Worm (Caenorhabditis elegans): ENCODE data around the gene R10D12.7.

Gene R10D12.7

DNA sequence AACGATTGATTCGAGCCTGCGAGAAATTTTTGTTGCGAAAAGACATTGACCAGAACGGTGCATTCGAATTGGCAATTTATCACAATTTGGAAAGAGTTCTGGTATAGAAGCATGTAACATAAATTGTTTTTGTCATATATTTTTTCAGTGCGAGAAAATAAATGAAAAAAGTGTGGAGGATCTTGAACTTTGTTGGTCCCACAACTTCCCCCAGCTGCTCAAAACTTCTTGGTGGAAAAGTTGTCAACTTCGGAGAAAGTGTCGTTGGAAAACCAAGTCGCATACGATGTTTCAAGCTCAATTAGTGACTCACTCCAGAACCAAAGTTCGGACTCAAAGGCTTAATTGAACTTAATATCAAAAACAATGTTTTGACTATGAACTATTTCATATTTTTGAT is 17.9 kb upstream of the R10D12.7 start:
- no peak for TF ChIP-seq sea-1 (GFP tag; conservative IDR thresholded peaks at IDR 0.05)
- no peak for TF ChIP-seq tra-4 (tag; optimal IDR thresholded peaks at IDR 0.05)
- TF ChIP-seq F13C5.2 (tag; optimal IDR thresholded peaks at IDR 0.05) = no peak
- TF ChIP-seq ceh-13 (GFP tag; optimal IDR thresholded peaks at IDR 0.05) = no peak
- no peak for TF ChIP-seq ets-7 (tag; optimal IDR thresholded peaks at IDR 0.05)
- TF ChIP-seq tbx-37 (GFP tag; conservative IDR thresholded peaks at IDR 0.05) = no peak
- TF ChIP-seq hmg-4 (GFP tag; optimal IDR thresholded peaks at IDR 0.05) = no peak
- TF ChIP-seq hmbx-1 (tag; optimal IDR thresholded peaks at IDR 0.05) = no peak
- TF ChIP-seq scrt-1 (GFP tag; IDR thresholded peaks at IDR 0.05) = no peak
- TF ChIP-seq flt-1 (GFP tag; IDR thresholded peaks at IDR 0.05) = no peak
- TF ChIP-seq hnd-1 (tag; optimal IDR thresholded peaks at IDR 0.05) = no peak
- no peak for TF ChIP-seq tbx-11 (GFP tag; IDR thresholded peaks at IDR 0.05)
- no peak for TF ChIP-seq ceh-36 (tag; optimal IDR thresholded peaks at IDR 0.05)

ce11 chrV:13934545-13934944 is 15.3 kb upstream of the R10D12.7 start, which contains the start of gene R10D12.1:
Gene R10D12.1 (minus strand): TSS chrV:13934645.
- no peak for TF ChIP-seq pes-1 (GFP tag; IDR thresholded peaks at IDR 0.05)
- no peak for TF ChIP-seq ceh-36 (tag; optimal IDR thresholded peaks at IDR 0.05)
- no peak for TF ChIP-seq hnd-1 (tag; optimal IDR thresholded peaks at IDR 0.05)
- no peak for TF ChIP-seq aly-1 (tag; optimal IDR thresholded peaks at IDR 0.05)
- TF ChIP-seq ets-7 (tag; optimal IDR thresholded peaks at IDR 0.05) = no peak
- TF ChIP-seq scrt-1 (GFP tag; IDR thresholded peaks at IDR 0.05) = no peak
- no peak for TF ChIP-seq hmbx-1 (tag; optimal IDR thresholded peaks at IDR 0.05)
- no peak for TF ChIP-seq ama-1 (optimal IDR thresholded peaks at IDR 0.05)
- TF ChIP-seq ceh-13 (GFP tag; optimal IDR thresholded peaks at IDR 0.05) = no peak
- TF ChIP-seq sea-1 (GFP tag; conservative IDR thresholded peaks at IDR 0.05) = no peak
- TF ChIP-seq tra-4 (tag; optimal IDR thresholded peaks at IDR 0.05) = no peak
- no peak for TF ChIP-seq tbx-37 (GFP tag; conservative IDR thresholded peaks at IDR 0.05)
- TF ChIP-seq tbx-11 (GFP tag; IDR thresholded peaks at IDR 0.05) = no peak
- TF ChIP-seq hmg-4 (GFP tag; optimal IDR thresholded peaks at IDR 0.05) = no peak
- no peak for TF ChIP-seq flt-1 (GFP tag; IDR thresholded peaks at IDR 0.05)
- no peak for TF ChIP-seq F13C5.2 (tag; optimal IDR thresholded peaks at IDR 0.05)
- TF ChIP-seq B0310.2 (tag; optimal IDR thresholded peaks at IDR 0.05) = no peak

DNA sequence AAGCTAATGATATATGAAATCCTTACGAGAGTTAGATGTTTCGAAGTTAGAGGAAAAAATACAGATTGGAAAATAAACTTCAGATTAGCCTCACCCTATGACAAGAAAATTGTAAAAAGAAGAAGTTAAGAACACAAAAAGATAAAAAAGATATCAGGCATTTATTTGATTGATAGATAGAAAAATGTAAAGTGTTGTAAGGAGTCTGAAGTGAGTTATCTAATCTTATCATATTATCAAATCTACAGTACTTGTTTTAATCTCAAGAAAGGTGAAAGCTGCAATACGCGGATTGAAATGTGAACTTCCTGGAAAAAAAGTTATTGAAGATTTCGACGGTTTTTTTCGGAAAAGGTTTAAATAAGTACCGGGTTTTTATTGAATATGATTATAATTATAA is 14.4 kb upstream of the R10D12.7 start:
- TF ChIP-seq F13C5.2 (tag; optimal IDR thresholded peaks at IDR 0.05) (no peak), tbx-37 (GFP tag; conservative IDR thresholded peaks at IDR 0.05) (no peak), tbx-11 (GFP tag; IDR thresholded peaks at IDR 0.05) (no peak), flt-1 (GFP tag; IDR thresholded peaks at IDR 0.05) (no peak), hmbx-1 (tag; optimal IDR thresholded peaks at IDR 0.05) (no peak), ceh-13 (GFP tag; optimal IDR thresholded peaks at IDR 0.05) (no peak), sea-1 (GFP tag; conservative IDR thresholded peaks at IDR 0.05) (no peak), hnd-1 (tag; optimal IDR thresholded peaks at IDR 0.05) (no peak), ceh-36 (tag; optimal IDR thresholded peaks at IDR 0.05) (no peak), hmg-4 (GFP tag; optimal IDR thresholded peaks at IDR 0.05) (no peak), tra-4 (tag; optimal IDR thresholded peaks at IDR 0.05) (no peak), ets-7 (tag; optimal IDR thresholded peaks at IDR 0.05) (no peak), ama-1 (optimal IDR thresholded peaks at IDR 0.05) (no peak), scrt-1 (GFP tag; IDR thresholded peaks at IDR 0.05) (no peak)

DNA sequence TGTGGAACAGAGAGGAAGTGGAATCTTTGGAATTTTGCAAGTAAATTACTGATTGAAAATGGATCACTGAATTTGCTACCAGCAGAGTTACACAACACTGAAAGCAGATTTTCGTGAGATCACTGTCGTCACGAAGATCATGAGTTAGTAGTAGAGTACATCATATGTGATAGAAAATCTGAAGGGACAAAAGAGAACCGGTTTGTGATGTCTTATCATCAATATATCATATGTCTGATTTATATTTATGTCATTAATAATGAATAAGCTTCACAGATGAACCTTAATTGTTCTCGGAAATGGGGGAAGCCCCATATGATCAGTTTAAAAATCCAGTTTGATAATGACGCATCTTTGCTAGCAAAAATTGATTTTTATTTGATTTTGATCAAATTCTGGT is 13.8 kb upstream of the R10D12.7 start:
- TF ChIP-seq hnd-1 (tag; optimal IDR thresholded peaks at IDR 0.05) = no peak
- no peak for TF ChIP-seq scrt-1 (GFP tag; IDR thresholded peaks at IDR 0.05)
- no peak for TF ChIP-seq flt-1 (GFP tag; IDR thresholded peaks at IDR 0.05)
- no peak for TF ChIP-seq sea-1 (GFP tag; conservative IDR thresholded peaks at IDR 0.05)
- no peak for TF ChIP-seq tbx-37 (GFP tag; conservative IDR thresholded peaks at IDR 0.05)
- TF ChIP-seq aly-1 (tag; optimal IDR thresholded peaks at IDR 0.05) = no peak
- TF ChIP-seq ets-7 (tag; optimal IDR thresholded peaks at IDR 0.05) = no peak
- TF ChIP-seq B0310.2 (tag; optimal IDR thresholded peaks at IDR 0.05) = no peak
- TF ChIP-seq ceh-36 (tag; optimal IDR thresholded peaks at IDR 0.05) = no peak
- no peak for TF ChIP-seq tra-4 (tag; optimal IDR thresholded peaks at IDR 0.05)
- TF ChIP-seq ceh-13 (GFP tag; optimal IDR thresholded peaks at IDR 0.05) = no peak
- no peak for TF ChIP-seq tbx-11 (GFP tag; IDR thresholded peaks at IDR 0.05)
- TF ChIP-seq hmbx-1 (tag; optimal IDR thresholded peaks at IDR 0.05) = no peak
- no peak for TF ChIP-seq pes-1 (GFP tag; IDR thresholded peaks at IDR 0.05)
- no peak for TF ChIP-seq F13C5.2 (tag; optimal IDR thresholded peaks at IDR 0.05)
- no peak for TF ChIP-seq hmg-4 (GFP tag; optimal IDR thresholded peaks at IDR 0.05)
- TF ChIP-seq ama-1 (optimal IDR thresholded peaks at IDR 0.05) = no peak

DNA sequence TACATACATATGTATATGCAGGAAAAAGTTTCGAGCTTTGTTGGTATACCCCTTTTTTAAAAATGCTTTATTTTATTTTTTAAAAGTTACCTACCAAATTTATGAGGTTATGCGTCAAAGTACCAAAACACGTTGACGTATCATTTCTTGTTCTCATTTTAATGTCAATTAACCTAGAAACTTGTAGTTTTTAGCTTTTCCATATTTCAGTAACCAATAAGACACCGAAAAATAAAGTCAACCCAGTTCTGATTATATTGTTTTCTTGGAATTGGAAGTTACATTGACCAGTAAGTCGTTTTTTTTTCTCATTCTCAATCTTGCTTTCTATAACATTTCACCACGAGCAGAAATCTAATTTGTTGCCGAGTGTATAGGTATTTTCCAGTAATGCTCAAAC is 13.0 kb upstream of the R10D12.7 start, which contains the start of gene srw-145:
TSS of gene srw-145 (plus strand) at position 301 of the 400 bp plus-strand sequence.
- TF ChIP-seq B0310.2 (tag; optimal IDR thresholded peaks at IDR 0.05) (no peak), hmg-4 (GFP tag; optimal IDR thresholded peaks at IDR 0.05) (no peak), ceh-13 (GFP tag; optimal IDR thresholded peaks at IDR 0.05) (no peak), F13C5.2 (tag; optimal IDR thresholded peaks at IDR 0.05) (no peak), tbx-37 (GFP tag; conservative IDR thresholded peaks at IDR 0.05) (no peak), pes-1 (GFP tag; IDR thresholded peaks at IDR 0.05) (no peak), hnd-1 (tag; optimal IDR thresholded peaks at IDR 0.05) (no peak), tbx-11 (GFP tag; IDR thresholded peaks at IDR 0.05) (no peak), aly-1 (tag; optimal IDR thresholded peaks at IDR 0.05) (no peak)

DNA sequence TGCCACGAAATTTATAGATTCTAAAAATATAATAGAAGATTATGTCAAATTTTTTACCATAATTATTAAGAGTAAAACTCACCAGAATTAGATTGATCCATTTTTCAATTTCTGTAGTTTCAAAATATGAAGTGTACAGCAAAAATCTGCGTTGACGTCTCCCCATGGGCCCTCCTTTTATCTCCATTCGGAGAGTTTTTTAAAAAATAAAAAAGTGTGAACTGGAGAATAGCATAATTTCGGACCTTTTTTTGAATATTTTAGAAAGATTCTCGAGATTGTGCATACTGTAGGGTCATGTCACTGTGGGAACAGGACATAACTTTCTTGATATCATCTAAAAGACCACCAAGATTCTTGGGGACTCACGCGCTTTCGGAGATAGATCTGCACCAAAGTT is 7.8 kb upstream of the R10D12.7 start, which contains the start of gene dpr-1:
TSS of gene dpr-1 (minus strand) at position 101 of the 400 bp plus-strand sequence.
- TF ChIP-seq pes-1 (GFP tag; IDR thresholded peaks at IDR 0.05) = no peak
- no peak for TF ChIP-seq ets-7 (tag; optimal IDR thresholded peaks at IDR 0.05)
- TF ChIP-seq ceh-13 (GFP tag; optimal IDR thresholded peaks at IDR 0.05) = no peak
- no peak for TF ChIP-seq sea-1 (GFP tag; conservative IDR thresholded peaks at IDR 0.05)
- TF ChIP-seq tbx-37 (GFP tag; conservative IDR thresholded peaks at IDR 0.05) = no peak
- no peak for TF ChIP-seq F13C5.2 (tag; optimal IDR thresholded peaks at IDR 0.05)
- TF ChIP-seq tra-4 (tag; optimal IDR thresholded peaks at IDR 0.05) = no peak

ce11 chrV:13946385-13947019 is 3.4 kb upstream of the R10D12.7 start, which contains the start of the genes srx-10 and clec-226:
Gene srx-10 (minus strand): TSS chrV:13946485.
Gene clec-226 (plus strand): TSS chrV:13946969.
- no peak for TF ChIP-seq ceh-13 (GFP tag; optimal IDR thresholded peaks at IDR 0.05)
- TF ChIP-seq sea-1 (GFP tag; conservative IDR thresholded peaks at IDR 0.05) = no peak
- TF ChIP-seq F13C5.2 (tag; optimal IDR thresholded peaks at IDR 0.05) = no peak
- no peak for TF ChIP-seq tbx-37 (GFP tag; conservative IDR thresholded peaks at IDR 0.05)
- no peak for TF ChIP-seq hmg-4 (GFP tag; optimal IDR thresholded peaks at IDR 0.05)
- no peak for TF ChIP-seq scrt-1 (GFP tag; IDR thresholded peaks at IDR 0.05)
- no peak for TF ChIP-seq hnd-1 (tag; optimal IDR thresholded peaks at IDR 0.05)
- no peak for TF ChIP-seq B0310.2 (tag; optimal IDR thresholded peaks at IDR 0.05)
- no peak for TF ChIP-seq tbx-11 (GFP tag; IDR thresholded peaks at IDR 0.05)
- TF ChIP-seq hmbx-1 (tag; optimal IDR thresholded peaks at IDR 0.05) = no peak
- no peak for TF ChIP-seq tra-4 (tag; optimal IDR thresholded peaks at IDR 0.05)

All from whole organism, early embryonic.